Worm (Caenorhabditis elegans) whole organism, L1 larva: Measurements from ENCODE around the gene F41H10.2.

ENCODE experiments used
- C16A3.4 ChIP-seq: fragments of 150-350 bp; optimal IDR thresholded peaks from 2 replicates; lab custom pipeline; 2014; ENCODE audit warnings: missing biosample characterization, missing genetic modification characterization
- C34B4.2 ChIP-seq: sonication (generic microtip); optimal IDR thresholded peaks from 2 replicates; lab custom pipeline; 2017; ENCODE audit warnings: mild to moderate bottlenecking, missing genetic modification characterization, missing compliant biosample characterization
- F16B12.6 ChIP-seq: fragments of 150-350 bp; optimal IDR thresholded peaks from 2 replicates; lab custom pipeline; 2014; ENCODE audit warnings: missing biosample characterization, missing genetic modification characterization
- Y116A8C.19 ChIP-seq: sonication (generic microtip); optimal IDR thresholded peaks from 2 replicates; lab custom pipeline; 2016; ENCODE audit warnings: missing compliant biosample characterization, missing genetic modification characterization, borderline replicate concordance
- aly-2 ChIP-seq: fragments of 150-350 bp; optimal IDR thresholded peaks from 2 replicates; lab custom pipeline; 2014; ENCODE audit warnings: missing biosample characterization, missing genetic modification characterization
- blmp-1 ChIP-seq: fragments of 150-350 bp; optimal IDR thresholded peaks from 2 replicates; lab custom pipeline; 2014; ENCODE audit warnings: missing biosample characterization, missing genetic modification characterization
- ceh-63 ChIP-seq: fragments of 200-800 bp; sonication (Bioruptor generic); optimal IDR thresholded peaks from 2 replicates; lab custom pipeline; 2018; ENCODE audit warnings: mild to moderate bottlenecking, missing genetic modification characterization, missing compliant biosample characterization
- ces-1 ChIP-seq: fragments of 150-350 bp; optimal IDR thresholded peaks from 2 replicates; lab custom pipeline; 2014; ENCODE audit warnings: missing biosample characterization, missing genetic modification reagents, missing genetic modification characterization
- efl-1 ChIP-seq, 4 experiments: fragments of 150-350 bp; optimal IDR thresholded peaks in 3 of 4; peaks in 1 of 4; 1 replicate in 1 of 4; 2 replicates in 3 of 4; lab custom pipeline; 2014; ENCODE audit warnings: missing biosample characterization in 2 of 4, missing genetic modification characterization in 2 of 4, missing genetic modification reagents in 2 of 4
- efl-3 ChIP-seq: fragments of 200-800 bp; sonication (Bioruptor generic); optimal IDR thresholded peaks from 2 replicates; lab custom pipeline; 2018; ENCODE audit warnings: mild to moderate bottlenecking, missing genetic modification characterization, missing compliant biosample characterization
- elt-3 ChIP-seq, 6 experiments: fragments of 150-350 bp in 1 of 6; sonication (generic microtip); optimal IDR thresholded peaks; 2 replicates each; lab custom pipeline; 2017 to 2018; ENCODE audit warnings: missing biosample characterization in 6 of 6, missing genetic modification characterization in 6 of 6, inconsistent platforms in 1 of 6
- ets-5 ChIP-seq: fragments of 200-800 bp; sonication (Bioruptor generic); IDR thresholded peaks from 2 replicates; pipeline ENCODE4 v1.3.6; 2022; ENCODE audit warnings: missing genetic modification characterization, missing compliant biosample characterization
- fkh-10 ChIP-seq: sonication (generic microtip); optimal IDR thresholded peaks from 2 replicates; lab custom pipeline; 2017; ENCODE audit warnings: missing biosample characterization, missing genetic modification reagents, missing genetic modification characterization
- hlh-4 ChIP-seq: sonication (generic microtip); optimal IDR thresholded peaks from 2 replicates; lab custom pipeline; 2016; ENCODE audit warnings: mild to moderate bottlenecking, missing genetic modification characterization, missing compliant biosample characterization
- jun-1 ChIP-seq: fragments of 150-350 bp; optimal IDR thresholded peaks from 2 replicates; lab custom pipeline; 2014; ENCODE audit warnings: missing biosample characterization, missing genetic modification reagents, missing genetic modification characterization
- lin-14 ChIP-seq: fragments of 200-800 bp; sonication (Bioruptor generic); optimal IDR thresholded peaks from 2 replicates; lab custom pipeline; 2018; ENCODE audit warnings: mild to moderate bottlenecking, missing genetic modification characterization, moderate library complexity, missing compliant biosample characterization
- lin-35 ChIP-seq, 2 experiments: fragments of 150-350 bp; optimal IDR thresholded peaks; 2 replicates each; lab custom pipeline; 2014; ENCODE audit warnings: missing biosample characterization in 2 of 2, missing genetic modification characterization in 2 of 2, missing genetic modification reagents in 2 of 2
- lsy-2 ChIP-seq, 2 experiments: fragments of 150-350 bp; optimal IDR thresholded peaks; 2 replicates each; lab custom pipeline; 2014; ENCODE audit warnings: missing biosample characterization in 2 of 2, missing genetic modification characterization in 2 of 2
- mab-9 ChIP-seq: fragments of 200-800 bp; sonication (Bioruptor generic); IDR thresholded peaks from 2 replicates; pipeline ENCODE4 v1.3.6; 2022; ENCODE audit warnings: missing genetic modification reagents, missing genetic modification characterization, missing compliant biosample characterization
- mdl-1 ChIP-seq, 2 experiments: fragments of 150-350 bp; optimal IDR thresholded peaks; 2 replicates each; lab custom pipeline; 2014 to 2017; ENCODE audit warnings: missing biosample characterization in 2 of 2, missing genetic modification characterization in 2 of 2, inconsistent platforms in 1 of 2
- mef-2 ChIP-seq: fragments of 150-350 bp; optimal IDR thresholded peaks from 2 replicates; lab custom pipeline; 2014; ENCODE audit warnings: missing biosample characterization, missing genetic modification characterization
- mep-1 ChIP-seq: fragments of 150-350 bp; optimal IDR thresholded peaks from 2 replicates; lab custom pipeline; 2014; ENCODE audit warnings: missing biosample characterization, missing genetic modification characterization
- nhr-20 ChIP-seq: sonication (generic microtip); optimal IDR thresholded peaks from 2 replicates; lab custom pipeline; 2016; ENCODE audit warnings: mild to moderate bottlenecking, missing genetic modification characterization, missing compliant biosample characterization
- nhr-71 ChIP-seq: sonication (generic microtip); optimal IDR thresholded peaks from 2 replicates; lab custom pipeline; 2016; ENCODE audit warnings: mild to moderate bottlenecking, missing genetic modification characterization, moderate library complexity, missing compliant biosample characterization
- nhr-77 ChIP-seq: fragments of 150-350 bp; optimal IDR thresholded peaks from 2 replicates; lab custom pipeline; 2014; ENCODE audit warnings: missing biosample characterization, missing genetic modification characterization
- nhr-85 ChIP-seq: sonication (generic microtip); peaks from one replicate; lab custom pipeline; 2016; ENCODE audit warnings: missing genetic modification characterization, inconsistent platforms, missing compliant biosample characterization
- nhr-90 ChIP-seq: sonication (generic microtip); optimal IDR thresholded peaks from 2 replicates; lab custom pipeline; 2016; ENCODE audit warnings: mild to moderate bottlenecking, missing genetic modification characterization, missing compliant biosample characterization; ENCODE audit not compliant: poor library complexity
- rnt-1 ChIP-seq: sonication (generic microtip); optimal IDR thresholded peaks from 2 replicates; lab custom pipeline; 2016; ENCODE audit warnings: mild to moderate bottlenecking, missing genetic modification characterization, moderate library complexity, missing compliant biosample characterization
- snpc-4 ChIP-seq: fragments of 150-350 bp; optimal IDR thresholded peaks from 2 replicates; lab custom pipeline; 2014; ENCODE audit warnings: missing biosample characterization, missing genetic modification characterization
- snu-23 ChIP-seq: sonication (generic microtip); optimal IDR thresholded peaks from 2 replicates; lab custom pipeline; 2016; ENCODE audit warnings: missing genetic modification characterization, missing compliant biosample characterization
- sup-37 ChIP-seq: fragments of 200-800 bp; sonication (Bioruptor generic); optimal IDR thresholded peaks from 2 replicates; lab custom pipeline; 2018; ENCODE audit warnings: mild to moderate bottlenecking, missing genetic modification characterization, missing compliant biosample characterization
- swsn-7 ChIP-seq: sonication (generic microtip); optimal IDR thresholded peaks from 2 replicates; lab custom pipeline; 2016; ENCODE audit warnings: missing genetic modification characterization, missing compliant biosample characterization
- tlp-1 ChIP-seq: fragments of 150-350 bp; optimal IDR thresholded peaks from 2 replicates; lab custom pipeline; 2014; ENCODE audit warnings: missing biosample characterization, missing genetic modification characterization
- unc-130 ChIP-seq: fragments of 150-350 bp; optimal IDR thresholded peaks from 2 replicates; lab custom pipeline; 2017; ENCODE audit warnings: missing biosample characterization, missing genetic modification characterization, inconsistent platforms
- unc-30 ChIP-seq: sonication (generic microtip); optimal IDR thresholded peaks from 2 replicates; lab custom pipeline; 2017; ENCODE audit warnings: missing biosample characterization, missing genetic modification characterization
- unc-62 ChIP-seq: fragments of 150-350 bp; optimal IDR thresholded peaks from 2 replicates; lab custom pipeline; 2014; ENCODE audit warnings: missing biosample characterization, missing genetic modification reagents, missing genetic modification characterization
- unc-86 ChIP-seq: sonication (generic microtip); optimal IDR thresholded peaks from 2 replicates; lab custom pipeline; 2016; ENCODE audit warnings: missing genetic modification characterization, missing compliant biosample characterization
- unc-98 ChIP-seq: fragments of 200-800 bp; sonication (Bioruptor generic); IDR thresholded peaks from 2 replicates; pipeline ENCODE4 v1.3.6; 2022; ENCODE audit warnings: missing genetic modification characterization, missing compliant biosample characterization
- vab-15 ChIP-seq: sonication (generic microtip); optimal IDR thresholded peaks from 2 replicates; lab custom pipeline; 2017; ENCODE audit warnings: missing genotype, mild to moderate bottlenecking, missing genetic modification characterization, missing compliant biosample characterization
- zag-1 ChIP-seq: fragments of 150-350 bp; optimal IDR thresholded peaks from 2 replicates; lab custom pipeline; 2014; ENCODE audit warnings: missing biosample characterization, missing genetic modification characterization

Gene F41H10.2

ce11 chrIV:5337649-5338048, 43.8 kb upstream of the F41H10.2 start:
- TF ChIP-seq swsn-7 (no peak), nhr-20 (tag; lab: Kevin White, UChicago) (peak; percentile 22), snpc-4 (tag; lab: Kevin White, UChicago) (no peak), ces-1 (GFP tag; lab: Kevin White, UChicago) (no peak), vab-15 (tag; lab: Kevin White, UChicago) (no peak), unc-98 (GFP tag; lab: Robert Waterston, UW) (no peak), efl-3 (GFP tag; lab: Kevin White, UChicago) (no peak), nhr-71 (tag; lab: Kevin White, UChicago) (peak; percentile 49), elt-3 (tag; optimal IDR thresholded peaks at IDR 0.05; lab: Kevin White, UChicago) (peak in 1 of 6 experiments; percentile 47), nhr-85 (tag; lab: Kevin White, UChicago) (peak; percentile 81), nhr-77 (tag; lab: Kevin White, UChicago) (no peak), ets-5 (no peak), tlp-1 (tag; lab: Kevin White, UChicago) (no peak), jun-1 (tag; lab: Kevin White, UChicago) (no peak), ceh-63 (GFP tag; lab: Kevin White, UChicago) (no peak), mef-2 (no peak), unc-130 (tag; lab: Kevin White, UChicago) (no peak), rnt-1 (no peak), unc-30 (tag; lab: Kevin White, UChicago) (no peak), snu-23 (GFP tag; lab: Kevin White, UChicago) (peak; percentile 10), lin-35 (GFP tag; optimal IDR thresholded peaks at IDR 0.05; lab: Kevin White, UChicago) (peak in 1 of 2 experiments; percentile 25), sup-37 (no peak), Y116A8C.19 (no peak), nhr-90 (tag; lab: Kevin White, UChicago) (no peak), lsy-2 (tag; optimal IDR thresholded peaks at IDR 0.05; lab: Kevin White, UChicago) (peak in 1 of 2 experiments; percentile 17), unc-86 (peak; percentile 61), blmp-1 (peak; percentile 67), lin-14 (peak; percentile 69), efl-1 (optimal IDR thresholded peaks at IDR 0.05; lab: Kevin White, UChicago) (no peak), efl-1 (GFP tag; optimal IDR thresholded peaks at IDR 0.05 in 1 of 2; lab: Kevin White, UChicago) (peak in 1 of 2 experiments; percentile 59), mab-9 (GFP tag; lab: Robert Waterston, UW) (no peak), F16B12.6 (tag; lab: Kevin White, UChicago) (no peak), C16A3.4 (no peak), mep-1 (tag; lab: Kevin White, UChicago) (peak; percentile 5)

ce11 chrIV:5339255-5339654, 42.2 kb upstream of the F41H10.2 start, which contains the start of gene Y4C6B.2:
Gene Y4C6B.2 (plus strand): TSS chrIV:5339574.
- TF ChIP-seq fkh-10 (GFP tag; lab: Kevin White, UChicago) (no peak), unc-62 (no peak), aly-2 (no peak), ceh-63 (GFP tag; lab: Kevin White, UChicago) (no peak), nhr-20 (tag; lab: Kevin White, UChicago) (no peak), lsy-2 (tag; optimal IDR thresholded peaks at IDR 0.05; lab: Kevin White, UChicago) (peak in 1 of 2 experiments; percentile 21), nhr-90 (tag; lab: Kevin White, UChicago) (no peak), sup-37 (no peak), hlh-4 (tag; lab: Kevin White, UChicago) (no peak), blmp-1 (peak; percentile 65), zag-1 (tag; lab: Kevin White, UChicago) (no peak), nhr-85 (tag; lab: Kevin White, UChicago) (peak; percentile 76), lin-14 (peak; percentile 15), elt-3 (tag; optimal IDR thresholded peaks at IDR 0.05; lab: Kevin White, UChicago) (peak in 5 of 6 experiments; percentile 8 to 83 (median 11)), mdl-1 (tag; optimal IDR thresholded peaks at IDR 0.05; lab: Kevin White, UChicago) (no peak), C34B4.2 (no peak), jun-1 (tag; lab: Kevin White, UChicago) (no peak)
